Fruit fly (Drosophila melanogaster): ENCODE data around the gene ND-ACP.

ND-ACP gene

DNA sequence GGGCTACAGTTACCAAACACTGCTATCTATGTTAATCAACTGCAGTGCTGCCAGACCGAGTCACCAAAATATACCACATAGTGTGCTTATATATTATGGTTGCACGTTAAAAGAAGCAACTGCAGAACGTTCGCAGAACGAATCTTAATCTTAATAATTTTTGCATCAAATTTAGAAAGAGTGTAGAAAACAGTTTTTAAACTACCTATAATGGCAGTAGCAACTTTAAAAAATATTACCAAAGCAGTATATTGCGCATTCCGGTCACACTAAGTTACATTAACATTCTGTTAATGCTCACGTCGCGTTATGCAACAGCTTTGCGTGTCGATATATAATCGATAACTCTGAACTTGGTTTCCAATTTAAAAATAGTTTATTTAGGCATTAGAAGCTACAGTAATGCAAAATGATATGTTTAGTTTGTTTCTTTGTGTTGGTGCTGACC, 12.4 kb downstream of the ND-ACP start, which contains the start of gene indra (continued):
- no peak for TF ChIP-seq Lpt (GFP tag; optimal IDR thresholded peaks at IDR 0.05)
- TF ChIP-seq salr (GFP tag; optimal IDR thresholded peaks at IDR 0.05) = no peak
- TF ChIP-seq ss (GFP tag; optimal IDR thresholded peaks at IDR 0.05) = peak in 1 of 2 experiments; percentile 11
- TF ChIP-seq Met (GFP tag; optimal IDR thresholded peaks at IDR 0.05) = no peak
- TF ChIP-seq CG8632 (GFP tag; optimal IDR thresholded peaks at IDR 0.05) = no peak
- peak; percentile 49 for TF ChIP-seq CG3032 (tag; optimal IDR thresholded peaks at IDR 0.05)
- TF ChIP-seq CG7368 (GFP tag; optimal IDR thresholded peaks at IDR 0.05) = no peak
- peak; percentile 43 for TF ChIP-seq fkh (GFP tag; optimal IDR thresholded peaks at IDR 0.05)
- TF ChIP-seq Eip93F (GFP tag; optimal IDR thresholded peaks at IDR 0.05) = no peak
- 0 out of 2 replicates have a peak, but pooled peaks have one; percentile 36 for TF ChIP-seq CG11294 (GFP tag; IDR thresholded peaks at IDR 0.05)
- no peak for TF ChIP-seq CG15336 (GFP tag; IDR thresholded peaks at IDR 0.05)
- TF ChIP-seq Gug (GFP tag; IDR thresholded peaks at IDR 0.05) = 0 out of 2 replicates have a peak, but pooled peaks have one; percentile 26
- TF ChIP-seq vri (GFP tag; optimal IDR thresholded peaks at IDR 0.05) = peak; percentile 94
- peak; percentile 71 for TF ChIP-seq Eip78C (GFP tag)
- TF ChIP-seq topi (GFP tag; optimal IDR thresholded peaks at IDR 0.05) = no peak
- peak; percentile 38 for TF ChIP-seq Sox15 (GFP tag; optimal IDR thresholded peaks at IDR 0.05)
- no peak for TF ChIP-seq achi (GFP tag; optimal IDR thresholded peaks at IDR 0.05)
- TF ChIP-seq net (GFP tag; optimal IDR thresholded peaks at IDR 0.05) = no peak
- TF ChIP-seq fd59A (GFP tag; optimal IDR thresholded peaks at IDR 0.05) = no peak
- TF ChIP-seq Sox14 (GFP tag; optimal IDR thresholded peaks at IDR 0.05) = peak; percentile 66
- TF ChIP-seq CG8319 (GFP tag; optimal IDR thresholded peaks at IDR 0.05) = no peak
- no peak for TF ChIP-seq Hr39 (GFP tag; optimal IDR thresholded peaks at IDR 0.05)
- TF ChIP-seq CG10631 (GFP tag; optimal IDR thresholded peaks at IDR 0.05) = no peak
- peak; percentile 46 for TF ChIP-seq CG6792 (GFP tag; optimal IDR thresholded peaks at IDR 0.05)
- TF ChIP-seq CG4318 (GFP tag; optimal IDR thresholded peaks at IDR 0.05) = no peak
- no peak for TF ChIP-seq dac (GFP tag; optimal IDR thresholded peaks at IDR 0.05)
- no peak for TF ChIP-seq CG16779 (tag; optimal IDR thresholded peaks at IDR 0.05)
- peak; percentile 48; the same call in 1 of the 3 replicates for TF ChIP-seq CG6163 (GFP tag; IDR thresholded peaks at IDR 0.05)
- peak; percentile 64 for TF ChIP-seq lz (GFP tag; optimal IDR thresholded peaks at IDR 0.05)
- no peak for TF ChIP-seq Blimp-1 (GFP tag; optimal IDR thresholded peaks at IDR 0.05)
- TF ChIP-seq Ets21C (GFP tag; optimal IDR thresholded peaks at IDR 0.05) = no peak
- TF ChIP-seq CG32006 (GFP tag; optimal IDR thresholded peaks at IDR 0.05) = no peak

DNA sequence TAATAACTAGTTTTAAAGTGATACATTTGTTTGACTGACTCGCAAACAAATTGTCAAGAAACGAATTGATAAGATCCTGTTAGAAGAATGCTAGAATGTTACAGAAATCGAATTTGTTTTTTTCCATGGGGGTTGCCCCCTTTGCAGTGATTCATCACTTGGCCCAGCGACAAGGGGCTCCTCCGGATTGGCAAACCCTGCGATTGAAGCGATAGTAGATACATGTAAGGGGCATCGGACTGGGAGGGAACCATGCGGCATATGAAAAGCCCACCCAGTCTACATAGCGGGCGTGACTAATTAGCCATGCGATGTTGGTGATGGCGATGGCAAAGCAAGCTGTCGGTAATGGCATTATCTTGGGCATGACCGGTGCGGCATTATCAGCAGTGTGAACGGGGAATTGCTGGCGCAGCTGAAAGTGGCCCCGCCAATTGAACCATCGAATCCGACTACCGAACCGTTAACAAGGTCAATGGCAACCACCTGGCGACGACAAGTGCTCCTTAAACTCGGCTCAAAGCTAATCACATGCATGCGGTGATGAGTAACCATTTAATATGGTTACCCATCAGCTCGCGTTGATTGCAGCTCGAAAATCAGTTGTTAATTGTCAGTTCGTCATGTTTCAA, 17.3 kb downstream of the ND-ACP start:
- TF ChIP-seq CG15336 (GFP tag; IDR thresholded peaks at IDR 0.05) = no peak
- TF ChIP-seq Eip75B (GFP tag; optimal IDR thresholded peaks at IDR 0.05) = no peak
- TF ChIP-seq CG6792 (GFP tag; optimal IDR thresholded peaks at IDR 0.05) = no peak
- TF ChIP-seq Hr4 (GFP tag; optimal IDR thresholded peaks at IDR 0.05) = no peak
- TF ChIP-seq Sox14 (GFP tag; optimal IDR thresholded peaks at IDR 0.05) = no peak
- peak; percentile 90 for TF ChIP-seq svp (GFP tag)
- TF ChIP-seq Ets21C (GFP tag; optimal IDR thresholded peaks at IDR 0.05) = no peak
- no peak for TF ChIP-seq ss (GFP tag; optimal IDR thresholded peaks at IDR 0.05)
- TF ChIP-seq Eip78C (GFP tag) = peak; percentile 55

DNA sequence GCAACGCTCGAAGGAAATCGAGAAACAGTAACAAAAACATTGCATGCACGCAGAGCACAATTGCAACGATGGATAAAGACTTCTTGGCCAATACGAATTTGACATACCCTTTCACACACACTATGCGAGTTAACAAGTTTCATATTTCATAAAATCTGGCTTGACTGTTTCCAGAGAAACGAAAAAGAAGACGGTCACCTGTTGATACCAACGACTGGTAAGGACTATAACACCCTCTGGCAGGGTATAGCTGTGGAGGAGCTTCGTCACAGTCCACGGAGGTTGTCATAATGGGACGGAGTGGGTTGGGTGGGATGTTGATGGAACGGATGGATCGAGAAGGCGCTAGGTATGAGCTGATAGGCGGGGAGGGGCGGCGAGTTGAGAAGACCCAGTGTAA, 18.5 kb downstream of the ND-ACP start:
- TF ChIP-seq Sox102F (GFP tag; optimal IDR thresholded peaks at IDR 0.05) (no peak), svp (GFP tag) (peak; percentile 86), cyc (GFP tag; optimal IDR thresholded peaks at IDR 0.05) (peak; percentile 78), CG10669 (GFP tag; optimal IDR thresholded peaks at IDR 0.05) (peak; percentile 68), Eip78C (GFP tag) (peak; percentile 92), net (GFP tag; optimal IDR thresholded peaks at IDR 0.05) (no peak), Ets96B (tag; optimal IDR thresholded peaks at IDR 0.05) (peak; percentile 72), CG6792 (GFP tag; optimal IDR thresholded peaks at IDR 0.05) (peak; percentile 73), Eip93F (GFP tag; optimal IDR thresholded peaks at IDR 0.05) (peak; percentile 36), pdm3 (GFP tag; optimal IDR thresholded peaks at IDR 0.05) (peak; percentile 85), fd85E (GFP tag; optimal IDR thresholded peaks at IDR 0.05) (no peak), Gug (GFP tag; IDR thresholded peaks at IDR 0.05) (peak; percentile 73), Met (GFP tag; optimal IDR thresholded peaks at IDR 0.05) (peak; percentile 80), Smox (GFP tag; optimal IDR thresholded peaks at IDR 0.05) (no peak), Hr38 (GFP tag; optimal IDR thresholded peaks at IDR 0.05) (no peak), lz (GFP tag; optimal IDR thresholded peaks at IDR 0.05) (peak; percentile 78), CG11762 (GFP tag; optimal IDR thresholded peaks at IDR 0.05; ENCODE audit: insufficient read depth) (peak; percentile 54), CG10631 (GFP tag; optimal IDR thresholded peaks at IDR 0.05) (peak; percentile 71), vri (GFP tag; optimal IDR thresholded peaks at IDR 0.05) (peak; percentile 14), Hr4 (GFP tag; optimal IDR thresholded peaks at IDR 0.05) (peak; percentile 89), CG11902 (GFP tag; optimal IDR thresholded peaks at IDR 0.05) (peak; percentile 66), esn (GFP tag; optimal IDR thresholded peaks at IDR 0.05) (peak; percentile 69), Ets21C (GFP tag; optimal IDR thresholded peaks at IDR 0.05) (peak; percentile 54), achi (GFP tag; optimal IDR thresholded peaks at IDR 0.05) (peak; percentile 73), CG8319 (GFP tag; optimal IDR thresholded peaks at IDR 0.05) (peak; percentile 69), Hr39 (GFP tag; optimal IDR thresholded peaks at IDR 0.05) (peak; percentile 83)

All from whole organism, prepupa.